In genomic region chrIV:7230198-7230597, ce11 we compare ENCODE assay signal across 1 worm cellular context.
A peak's percentile ranks its signal among the peaks of the same experiment; 100 is the strongest.
TF ChIP-seq lines count a peak whose summit lies in the region.

cap-1 (minus strand) TSS chrIV:7230223.

TF ChIP-seq in whole organism, L1 larva, 84 proteins besides CTCF, POLR2A, EP300 and RAD21 (continued from another document):
- peak; percentile 83 for TF ChIP-seq blmp-1 (tag; optimal IDR thresholded peaks at IDR 0.05; lab: Kevin White, UChicago)
- TF ChIP-seq lir-3 (tag; optimal IDR thresholded peaks at IDR 0.05; lab: Kevin White, UChicago; ENCODE audit: poor library complexity) = peak; percentile 69
- TF ChIP-seq nhr-85 (tag; lab: Kevin White, UChicago) = peak; percentile 53
- TF ChIP-seq ceh-82 (tag; optimal IDR thresholded peaks at IDR 0.05; lab: Kevin White, UChicago) = peak; percentile 36 to 85 (median 67)
- no peak for TF ChIP-seq sox-4 (tag; optimal IDR thresholded peaks at IDR 0.05; lab: Kevin White, UChicago)
- TF ChIP-seq efl-3 (GFP tag; optimal IDR thresholded peaks at IDR 0.05; lab: Kevin White, UChicago) = no peak
- TF ChIP-seq jun-1 (tag; optimal IDR thresholded peaks at IDR 0.05; lab: Kevin White, UChicago) = peak; percentile 20
- peak; percentile 53 for TF ChIP-seq tbx-2 (tag; optimal IDR thresholded peaks at IDR 0.05; lab: Kevin White, UChicago)
- peak; percentile 62 for TF ChIP-seq nhr-20 (tag; optimal IDR thresholded peaks at IDR 0.05; lab: Kevin White, UChicago)
- TF ChIP-seq mdl-1 (tag; optimal IDR thresholded peaks at IDR 0.05; lab: Kevin White, UChicago) = peak in 1 of 2 experiments; percentile 40
- TF ChIP-seq nhr-47 (tag; optimal IDR thresholded peaks at IDR 0.05; lab: Kevin White, UChicago) = peak; percentile 62
- no peak for TF ChIP-seq lin-39 (tag; optimal IDR thresholded peaks at IDR 0.05; lab: Kevin White, UChicago)
- TF ChIP-seq nhr-71 (tag; optimal IDR thresholded peaks at IDR 0.05; lab: Kevin White, UChicago) = peak; percentile 78
- no peak for TF ChIP-seq C34B4.2 (tag; optimal IDR thresholded peaks at IDR 0.05; lab: Kevin White, UChicago)
- TF ChIP-seq lin-35 (GFP tag; optimal IDR thresholded peaks at IDR 0.05; lab: Kevin White, UChicago) = peak; percentile 54 to 78
- no peak for TF ChIP-seq ceh-90 (tag; optimal IDR thresholded peaks at IDR 0.05; lab: Kevin White, UChicago)
- peak; percentile 77 for TF ChIP-seq rnt-1 (tag; optimal IDR thresholded peaks at IDR 0.05; lab: Kevin White, UChicago)
- 0 out of 2 replicates have a peak, but pooled peaks have one; percentile 13 for TF ChIP-seq nhr-19 (GFP tag; conservative IDR thresholded peaks at IDR 0.05; lab: Robert Waterston, UW)
- no peak for TF ChIP-seq lin-13 (GFP tag; optimal IDR thresholded peaks at IDR 0.05; lab: Kevin White, UChicago)
- TF ChIP-seq grh-1 (GFP tag; IDR thresholded peaks at IDR 0.05; lab: Robert Waterston, UW) = no peak
- TF ChIP-seq efl-1 (optimal IDR thresholded peaks at IDR 0.05; lab: Kevin White, UChicago) = peak; percentile 67 to 73
- TF ChIP-seq efl-1 (GFP tag; optimal IDR thresholded peaks at IDR 0.05 in 1 of 2; lab: Kevin White, UChicago) = peak; percentile 63 to 89
